Fruit fly (Drosophila melanogaster) ovary, adult (tissue): ENCODE data around the gene CG8191.

Experiments
- CG17801 ChIP-seq: fragments of 200-800 bp; optimal IDR thresholded peaks from 2 replicates; lab custom pipeline; 2019; ENCODE audit warnings: missing biosample characterization, mild to moderate bottlenecking, missing genetic modification characterization, moderate library complexity; ENCODE audit not compliant: partially characterized antibody

Gene CG8191

dm6 chrX:15778846-15779245 is 46.9 kb downstream of the CG8191 start, which contains the start of gene CG43673:
Gene CG43673 (plus strand): TSS chrX:15779146.
- TF ChIP-seq CG17801 (GFP tag; lab: Kevin White, UChicago), result no peak
